Fruit fly (Drosophila melanogaster): Measurements from ENCODE around the gene CG33986.

dm6 chr3L:15535228-15535598 lies 10.2 kb upstream of the CG33986 start, which contains the start of gene CrebA:
- no peak for TF ChIP-seq topi (GFP tag; optimal IDR thresholded peaks at IDR 0.05)
- no peak for TF ChIP-seq CG6808 (GFP tag; optimal IDR thresholded peaks at IDR 0.05)
- TF ChIP-seq Gug (GFP tag; IDR thresholded peaks at IDR 0.05), result no peak
- TF ChIP-seq Ets96B (tag; optimal IDR thresholded peaks at IDR 0.05), result no peak
- no peak for TF ChIP-seq CG10669 (GFP tag; optimal IDR thresholded peaks at IDR 0.05)

Data from whole organism, prepupa.